Fruit fly (Drosophila melanogaster) whole organism, prepupa: Measurements from ENCODE around the gene CG5246.
A peak's percentile ranks its signal among the peaks of the same experiment; 100 is the strongest.

Source experiments
- Blimp-1 ChIP-seq: fragments of 200-800 bp; sonication (Bioruptor generic); optimal IDR thresholded peaks from 3 replicates; lab custom pipeline; 2017; ENCODE audit warnings: missing biosample characterization, missing genetic modification characterization, mild to moderate bottlenecking, moderate library complexity, missing genetic modification reagents
- CG10669 ChIP-seq: fragments of 200-800 bp; sonication (Bioruptor generic); optimal IDR thresholded peaks from 3 replicates; lab custom pipeline; 2018; ENCODE audit warnings: missing biosample characterization, mild to moderate bottlenecking, missing genetic modification characterization, moderate library complexity
- CG11294 ChIP-seq: fragments of 200-800 bp; sonication (Bioruptor generic); IDR thresholded peaks from 2 replicates; pipeline ENCODE4 v1.3.6; 2022; ENCODE audit warnings: missing biosample characterization, missing genetic modification characterization
- CG11902 ChIP-seq: fragments of 200-800 bp; sonication (Bioruptor generic); optimal IDR thresholded peaks from 3 replicates; lab custom pipeline; 2016; ENCODE audit warnings: missing biosample characterization, missing genetic modification characterization
- CG16779 ChIP-seq: fragments of 200-800 bp; sonication (Bioruptor generic); optimal IDR thresholded peaks from 3 replicates; lab custom pipeline; 2017; ENCODE audit warnings: missing biosample characterization, mild to moderate bottlenecking, missing genetic modification characterization
- CG3032 ChIP-seq: fragments of 200-800 bp; optimal IDR thresholded peaks from 2 replicates; lab custom pipeline; 2019; ENCODE audit warnings: missing biosample characterization, mild to moderate bottlenecking, missing genetic modification characterization, moderate library complexity
- CG31627 ChIP-seq: fragments of 200-800 bp; sonication (Bioruptor generic); optimal IDR thresholded peaks from 3 replicates; lab custom pipeline; 2016; ENCODE audit warnings: missing biosample characterization, missing genetic modification characterization
- CG32006 ChIP-seq: fragments of 200-800 bp; sonication (Bioruptor generic); optimal IDR thresholded peaks from 3 replicates; lab custom pipeline; 2017; ENCODE audit warnings: missing biosample characterization, mild to moderate bottlenecking, missing genetic modification characterization
- CG34406 ChIP-seq: fragments of 200-800 bp; sonication (Bioruptor generic); optimal IDR thresholded peaks from 3 replicates; lab custom pipeline; 2016; ENCODE audit warnings: missing biosample characterization, missing genetic modification characterization
- CG3919 ChIP-seq: fragments of 200-800 bp; sonication (Bioruptor generic); optimal IDR thresholded peaks from 3 replicates; lab custom pipeline; 2016; ENCODE audit warnings: missing biosample characterization, missing genetic modification characterization
- CG6163 ChIP-seq: fragments of 200-800 bp; sonication (Bioruptor generic); IDR thresholded peaks from 3 replicates; pipeline ENCODE4 v1.3.6; 2022; ENCODE audit warnings: missing biosample characterization, missing genetic modification characterization
- CG6276 ChIP-seq: fragments of 200-800 bp; sonication (Bioruptor generic); optimal IDR thresholded peaks from 2 replicates; lab custom pipeline; 2017; ENCODE audit warnings: missing biosample characterization, mild to moderate bottlenecking, missing genetic modification characterization
- CG6792 ChIP-seq: fragments of 200-800 bp; sonication (Bioruptor generic); optimal IDR thresholded peaks from 3 replicates; lab custom pipeline; 2016; ENCODE audit warnings: missing biosample characterization, missing genetic modification characterization
- CG6808 ChIP-seq: fragments of 200-800 bp; sonication (Bioruptor generic); optimal IDR thresholded peaks from 3 replicates; lab custom pipeline; 2017; ENCODE audit warnings: missing biosample characterization, missing genetic modification characterization, mild to moderate bottlenecking, moderate library complexity, missing genetic modification reagents
- CG7368 ChIP-seq: fragments of 200-800 bp; sonication (Bioruptor generic); optimal IDR thresholded peaks from 3 replicates; lab custom pipeline; 2016; ENCODE audit warnings: missing biosample characterization, missing genetic modification characterization
- CG8119 ChIP-seq: fragments of 200-800 bp; sonication (Bioruptor generic); IDR thresholded peaks from 3 replicates; pipeline ENCODE4 v1.3.6; 2022; ENCODE audit warnings: missing biosample characterization, missing genetic modification characterization
- CG8319 ChIP-seq: fragments of 200-800 bp; sonication (Bioruptor generic); optimal IDR thresholded peaks from 3 replicates; lab custom pipeline; 2016; ENCODE audit warnings: missing biosample characterization, missing genetic modification characterization
- Eip75B ChIP-seq: fragments of 200-800 bp; sonication (Bioruptor generic); optimal IDR thresholded peaks from 3 replicates; lab custom pipeline; 2016; ENCODE audit warnings: missing biosample characterization, missing genetic modification characterization
- Eip78C ChIP-seq: fragments of 200-800 bp; sonication (Bioruptor generic); peaks from one replicate; lab custom pipeline; 2016; ENCODE audit warnings: missing biosample characterization, missing genetic modification characterization
- Eip93F ChIP-seq: fragments of 200-800 bp; sonication (Bioruptor generic); optimal IDR thresholded peaks from 2 replicates; lab custom pipeline; 2016; ENCODE audit warnings: missing biosample characterization, mild to moderate bottlenecking, missing genetic modification characterization
- Ets21C ChIP-seq: fragments of 200-800 bp; sonication (Bioruptor generic); optimal IDR thresholded peaks from 3 replicates; lab custom pipeline; 2016; ENCODE audit warnings: missing biosample characterization, missing genetic modification characterization
- Hr39 ChIP-seq: fragments of 200-800 bp; sonication (Bioruptor generic); optimal IDR thresholded peaks from 2 replicates; lab custom pipeline; 2016; ENCODE audit warnings: missing biosample characterization, missing genetic modification characterization
- Met ChIP-seq: fragments of 200-800 bp; sonication (Bioruptor generic); optimal IDR thresholded peaks from 3 replicates; lab custom pipeline; 2016; ENCODE audit warnings: missing biosample characterization, missing genetic modification characterization
- Smox ChIP-seq: fragments of 200-800 bp; sonication (Bioruptor generic); optimal IDR thresholded peaks from 3 replicates; lab custom pipeline; 2016; ENCODE audit warnings: missing biosample characterization, missing genetic modification characterization
- Sox14 ChIP-seq: fragments of 200-800 bp; sonication (Bioruptor generic); optimal IDR thresholded peaks from 3 replicates; lab custom pipeline; 2016; ENCODE audit warnings: missing biosample characterization, missing genetic modification characterization
- Sox15 ChIP-seq: fragments of 200-800 bp; sonication (Bioruptor generic); optimal IDR thresholded peaks from 3 replicates; lab custom pipeline; 2016; ENCODE audit warnings: missing biosample characterization, missing genetic modification characterization
- acj6 ChIP-seq: fragments of 200-800 bp; sonication (Bioruptor generic); optimal IDR thresholded peaks from 3 replicates; lab custom pipeline; 2016; ENCODE audit warnings: missing biosample characterization, missing genetic modification characterization
- cyc ChIP-seq: fragments of 200-800 bp; sonication (Bioruptor generic); optimal IDR thresholded peaks from 3 replicates; lab custom pipeline; 2016; ENCODE audit warnings: missing biosample characterization, missing genetic modification characterization
- dac ChIP-seq: fragments of 200-800 bp; sonication (Bioruptor generic); optimal IDR thresholded peaks from 2 replicates; lab custom pipeline; 2017; ENCODE audit warnings: missing biosample characterization, mild to moderate bottlenecking, missing genetic modification characterization
- dsx ChIP-seq: fragments of 200-800 bp; optimal IDR thresholded peaks from 3 replicates; lab custom pipeline; 2019; ENCODE audit warnings: missing biosample characterization, mild to moderate bottlenecking, missing genetic modification characterization, moderate library complexity; ENCODE audit not compliant: poor library complexity, severe bottlenecking
- eg ChIP-seq: fragments of 200-800 bp; sonication (Bioruptor generic); IDR thresholded peaks from 3 replicates; pipeline ENCODE4 v1.3.6; 2022; ENCODE audit warnings: missing biosample characterization, missing genetic modification characterization
- fkh ChIP-seq: fragments of 200-800 bp; sonication (Bioruptor generic); optimal IDR thresholded peaks from 3 replicates; lab custom pipeline; 2017; ENCODE audit warnings: missing biosample characterization, mild to moderate bottlenecking, missing genetic modification characterization, moderate library complexity
- net ChIP-seq: fragments of 200-800 bp; sonication (Bioruptor generic); optimal IDR thresholded peaks from 3 replicates; lab custom pipeline; 2016; ENCODE audit warnings: missing biosample characterization, missing genetic modification characterization
- pdm3 ChIP-seq: fragments of 200-800 bp; sonication (Bioruptor generic); optimal IDR thresholded peaks from 3 replicates; lab custom pipeline; 2016; ENCODE audit warnings: missing biosample characterization, missing genetic modification characterization
- salr ChIP-seq, 2 experiments: fragments of 200-800 bp; sonication (Bioruptor generic); optimal IDR thresholded peaks; 3 replicates each; lab custom pipeline; 2016 to 2018; ENCODE audit warnings: missing biosample characterization in 2 of 2, missing genetic modification characterization in 2 of 2, mild to moderate bottlenecking in 1 of 2
- spab ChIP-seq: fragments of 200-800 bp; sonication (Bioruptor generic); optimal IDR thresholded peaks from 2 replicates; lab custom pipeline; 2017; ENCODE audit warnings: missing biosample characterization, mild to moderate bottlenecking, missing genetic modification characterization, missing genetic modification reagents
- ss ChIP-seq, 2 experiments: fragments of 200-800 bp; sonication (Bioruptor generic); optimal IDR thresholded peaks; 2 replicates in 1 of 2; 3 replicates in 1 of 2; lab custom pipeline; 2017 to 2018; ENCODE audit warnings: mild to moderate bottlenecking in 2 of 2, missing biosample characterization in 2 of 2, missing genetic modification characterization in 2 of 2, moderate library complexity in 1 of 2
- svp ChIP-seq: fragments of 200-800 bp; sonication (Bioruptor generic); peaks from one replicate; lab custom pipeline; 2016; ENCODE audit warnings: missing biosample characterization, missing genetic modification characterization
- topi ChIP-seq: fragments of 200-800 bp; sonication (Bioruptor generic); optimal IDR thresholded peaks from 3 replicates; lab custom pipeline; 2016; ENCODE audit warnings: missing biosample characterization, missing genetic modification characterization

CG5246 gene

dm6 chr3R:17133897-17134296 is 2.0 kb upstream of the CG5246 start, which contains the start of gene CG31267:
TSS of gene CG31267 (plus strand) at chr3R:17134197.
- TF ChIP-seq CG34406 (GFP tag; lab: Kevin White, UChicago) (no peak), Ets21C (GFP tag; lab: Kevin White, UChicago) (no peak), svp (GFP tag; lab: Kevin White, UChicago) (peak; percentile 14)
- TF ChIP-seq, all 60 proteins: peak for 1

dm6 chr3R:17137593-17137992 is 1.7 kb downstream of the CG5246 start, which contains the start of gene CG5255:
TSS of gene CG5255 (plus strand) at chr3R:17137893.
- TF ChIP-seq CG7368, result no peak
- TF ChIP-seq Ets21C (GFP tag; lab: Kevin White, UChicago), result no peak
- no peak for TF ChIP-seq dac (GFP tag; lab: Kevin White, UChicago)
- TF ChIP-seq CG6276 (GFP tag; lab: Kevin White, UChicago), result no peak
- TF ChIP-seq Smox, result no peak
- TF ChIP-seq fkh (GFP tag; lab: Kevin White, UChicago), result no peak
- no peak for TF ChIP-seq CG10669 (GFP tag; lab: Kevin White, UChicago)
- TF ChIP-seq pdm3 (GFP tag; lab: Kevin White, UChicago), result no peak
- no peak for TF ChIP-seq CG11902 (GFP tag; lab: Kevin White, UChicago)
- no peak for TF ChIP-seq Eip75B (GFP tag; lab: Kevin White, UChicago)

- TF ChIP-seq spab (GFP tag; lab: Kevin White, UChicago), result no peak
- no peak for TF ChIP-seq CG7368
- no peak for TF ChIP-seq Eip93F
- no peak for TF ChIP-seq ss (GFP tag; optimal IDR thresholded peaks at IDR 0.05; lab: Kevin White, UChicago)
These were observed 2.8 kb downstream of the CG5246 start, which contains the start of gene CG5265 for dm6 chr3R:17138699-17139098. TSS of gene CG5265 (plus strand) at chr3R:17138999.

- TF ChIP-seq CG32006 (GFP tag; lab: Kevin White, UChicago) (no peak), eg (GFP tag; lab: Robert Waterston, UW) (no peak), CG6808 (GFP tag; lab: Kevin White, UChicago) (no peak)
These were observed 6.4 kb downstream of the CG5246 start, which contains the start of gene TwdlW for dm6 chr3R:17142304-17142703. TSS of gene TwdlW (minus strand) at chr3R:17142404.

dm6 chr3R:17147647-17148244 is 11.8 kb downstream of the CG5246 start:
- TF ChIP-seq CG6792 (GFP tag; lab: Kevin White, UChicago), result no peak
- no peak for TF ChIP-seq dsx (GFP tag; lab: Kevin White, UChicago)
- TF ChIP-seq svp (GFP tag; lab: Kevin White, UChicago), result peak; percentile 86

- TF ChIP-seq Hr39 (GFP tag; lab: Kevin White, UChicago) (peak; percentile 27), Sox15 (no peak), CG3919 (GFP tag; lab: Kevin White, UChicago) (peak; percentile 29), Blimp-1 (GFP tag; lab: Kevin White, UChicago) (no peak), salr (GFP tag; optimal IDR thresholded peaks at IDR 0.05; lab: Kevin White, UChicago) (no peak), CG8319 (GFP tag; lab: Kevin White, UChicago) (no peak), Ets21C (GFP tag; lab: Kevin White, UChicago) (peak; percentile 26), pdm3 (GFP tag; lab: Kevin White, UChicago) (peak; percentile 11), Smox (peak; percentile 10), topi (GFP tag; lab: Kevin White, UChicago) (no peak), CG16779 (no peak), CG31627 (GFP tag; lab: Kevin White, UChicago) (peak; percentile 15), Eip78C (GFP tag; lab: Kevin White, UChicago) (peak; percentile 74), Eip93F (no peak), CG6163 (GFP tag; lab: Robert Waterston, UW) (0 out of 3 replicates have a peak, but pooled peaks have one; percentile 13), CG3032 (tag; lab: Kevin White, UChicago) (no peak), net (GFP tag; lab: Kevin White, UChicago) (peak; percentile 0), CG8119 (0 out of 3 replicates have a peak, but pooled peaks have one; percentile 30), cyc (peak; percentile 21), Met (GFP tag; lab: Kevin White, UChicago) (no peak), CG11294 (GFP tag; lab: Robert Waterston, UW) (no peak), Sox14 (GFP tag; lab: Kevin White, UChicago) (peak; percentile 20), acj6 (GFP tag; lab: Kevin White, UChicago) (no peak)
These were observed 13.3 kb downstream of the CG5246 start, which contains the start of the genes m-cup and Det for dm6 chr3R:17149080-17149746. TSS of gene m-cup (minus strand) at chr3R:17149412. TSS of gene Det (plus strand) at chr3R:17149667.
